Fruit fly (Drosophila melanogaster): ENCODE data around the gene Srpk79D.

Gene Srpk79D

DNA sequence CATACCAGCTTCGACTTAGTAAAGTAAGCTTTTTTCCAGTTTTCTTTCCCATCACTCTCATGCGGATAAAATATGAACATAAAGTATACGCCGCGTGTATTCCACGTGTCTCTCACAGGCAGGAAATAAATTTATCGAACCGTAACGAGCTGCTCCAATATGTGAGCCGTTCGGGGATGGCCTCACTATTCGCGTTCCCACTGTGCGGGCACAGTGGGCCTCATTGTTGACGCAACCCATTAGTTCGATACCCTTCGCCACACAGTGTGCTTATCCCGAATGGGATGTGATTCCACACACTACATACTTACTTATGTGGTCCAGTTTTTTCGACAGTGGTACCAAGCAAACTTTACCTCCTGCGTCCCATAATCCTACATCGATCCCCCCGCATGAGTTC is 2.2 kb downstream of the Srpk79D start (continued):
- TF ChIP-seq pdm3 (GFP tag; optimal IDR thresholded peaks at IDR 0.05) = no peak
- TF ChIP-seq Gug (GFP tag; IDR thresholded peaks at IDR 0.05) = no peak
- no peak for TF ChIP-seq vri (GFP tag; optimal IDR thresholded peaks at IDR 0.05)
- TF ChIP-seq Eip75B (GFP tag; optimal IDR thresholded peaks at IDR 0.05) = no peak
- TF ChIP-seq lz (GFP tag; optimal IDR thresholded peaks at IDR 0.05) = no peak
- no peak for TF ChIP-seq net (GFP tag; optimal IDR thresholded peaks at IDR 0.05)
- no peak for TF ChIP-seq CG3032 (tag; optimal IDR thresholded peaks at IDR 0.05)
- TF ChIP-seq svp (GFP tag) = no peak
- no peak for TF ChIP-seq CG11902 (GFP tag; optimal IDR thresholded peaks at IDR 0.05)
- TF ChIP-seq fkh (GFP tag; optimal IDR thresholded peaks at IDR 0.05) = no peak
- TF ChIP-seq Sox14 (GFP tag; optimal IDR thresholded peaks at IDR 0.05) = no peak
- no peak for TF ChIP-seq CG15336 (GFP tag; IDR thresholded peaks at IDR 0.05)
- TF ChIP-seq Eip78C (GFP tag) = peak; percentile 70
- TF ChIP-seq OdsH (GFP tag; optimal IDR thresholded peaks at IDR 0.05) = peak; percentile 23
- TF ChIP-seq topi (GFP tag; optimal IDR thresholded peaks at IDR 0.05) = no peak
- no peak for TF ChIP-seq CG10631 (GFP tag; optimal IDR thresholded peaks at IDR 0.05)
- TF ChIP-seq CG34406 (GFP tag; optimal IDR thresholded peaks at IDR 0.05) = no peak

DNA sequence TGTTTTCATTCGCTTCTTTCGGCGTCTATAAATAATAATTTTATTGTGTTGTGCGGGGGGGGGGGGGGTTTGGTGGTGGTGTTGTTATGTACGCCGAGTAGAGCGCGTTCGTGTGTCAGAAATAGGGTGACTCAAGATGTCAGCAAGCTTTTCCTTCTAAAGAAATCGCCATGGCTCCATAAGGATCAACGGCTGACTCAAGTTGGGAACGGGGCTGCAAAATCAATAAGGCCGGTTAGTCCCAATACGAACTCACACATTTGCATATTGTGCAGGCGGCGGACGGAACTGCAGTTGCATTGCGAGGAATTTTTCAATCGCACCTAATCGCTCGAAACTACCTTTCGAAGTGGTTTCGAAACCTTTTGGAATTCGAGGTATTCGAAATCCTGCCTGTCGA is 2.8 kb downstream of the Srpk79D start:
- no peak for TF ChIP-seq Ets21C (GFP tag; optimal IDR thresholded peaks at IDR 0.05)
- TF ChIP-seq Met (GFP tag; optimal IDR thresholded peaks at IDR 0.05) = no peak
- TF ChIP-seq CG3032 (tag; optimal IDR thresholded peaks at IDR 0.05) = no peak
- TF ChIP-seq Eip75B (GFP tag; optimal IDR thresholded peaks at IDR 0.05) = no peak
- TF ChIP-seq CG8119 (GFP tag; IDR thresholded peaks at IDR 0.05) = peak; percentile 55; the same call in 2 of the 3 replicates
- no peak for TF ChIP-seq CG10631 (GFP tag; optimal IDR thresholded peaks at IDR 0.05)
- TF ChIP-seq CG32006 (GFP tag; optimal IDR thresholded peaks at IDR 0.05) = no peak
- peak; percentile 69 for TF ChIP-seq CG15336 (GFP tag; IDR thresholded peaks at IDR 0.05)
- TF ChIP-seq svp (GFP tag) = peak; percentile 7
- no peak for TF ChIP-seq CG11902 (GFP tag; optimal IDR thresholded peaks at IDR 0.05)
- TF ChIP-seq fkh (GFP tag; optimal IDR thresholded peaks at IDR 0.05) = no peak
- no peak for TF ChIP-seq CG9139 (GFP tag; optimal IDR thresholded peaks at IDR 0.05)
- no peak for TF ChIP-seq CG11762 (GFP tag; optimal IDR thresholded peaks at IDR 0.05; ENCODE audit: insufficient read depth)
- no peak for TF ChIP-seq fd85E (GFP tag; optimal IDR thresholded peaks at IDR 0.05)
- TF ChIP-seq CG6276 (GFP tag; optimal IDR thresholded peaks at IDR 0.05) = peak; percentile 37
- no peak for TF ChIP-seq CG6854 (GFP tag; optimal IDR thresholded peaks at IDR 0.05)
- no peak for TF ChIP-seq Sox102F (GFP tag; optimal IDR thresholded peaks at IDR 0.05)
- TF ChIP-seq CG10669 (GFP tag; optimal IDR thresholded peaks at IDR 0.05) = no peak
- TF ChIP-seq CG6163 (GFP tag; IDR thresholded peaks at IDR 0.05) = peak; percentile 24; the same call in 1 of the 3 replicates
- no peak for TF ChIP-seq CG31627 (GFP tag; optimal IDR thresholded peaks at IDR 0.05)
- TF ChIP-seq Eip93F (GFP tag; optimal IDR thresholded peaks at IDR 0.05) = no peak
- no peak for TF ChIP-seq Gug (GFP tag; IDR thresholded peaks at IDR 0.05)
- no peak for TF ChIP-seq CG34406 (GFP tag; optimal IDR thresholded peaks at IDR 0.05)
- TF ChIP-seq CG1621 (tag; optimal IDR thresholded peaks at IDR 0.05) = no peak
- no peak for TF ChIP-seq CG6808 (GFP tag; optimal IDR thresholded peaks at IDR 0.05)
- TF ChIP-seq dac (GFP tag; optimal IDR thresholded peaks at IDR 0.05) = no peak
- TF ChIP-seq CG8632 (GFP tag; optimal IDR thresholded peaks at IDR 0.05) = no peak
- TF ChIP-seq dsx (GFP tag; optimal IDR thresholded peaks at IDR 0.05; ENCODE audit: poor library complexity, severe bottlenecking) = no peak
- TF ChIP-seq CG3919 (GFP tag; optimal IDR thresholded peaks at IDR 0.05) = no peak
- TF ChIP-seq Hr39 (GFP tag; optimal IDR thresholded peaks at IDR 0.05) = no peak
- no peak for TF ChIP-seq achi (GFP tag; optimal IDR thresholded peaks at IDR 0.05)
- TF ChIP-seq CG4318 (GFP tag; optimal IDR thresholded peaks at IDR 0.05) = no peak
- TF ChIP-seq Smox (GFP tag; optimal IDR thresholded peaks at IDR 0.05) = no peak
- no peak for TF ChIP-seq net (GFP tag; optimal IDR thresholded peaks at IDR 0.05)
- peak; percentile 81 for TF ChIP-seq eg (GFP tag; IDR thresholded peaks at IDR 0.05)
- TF ChIP-seq vri (GFP tag; optimal IDR thresholded peaks at IDR 0.05) = no peak
- no peak for TF ChIP-seq CG16779 (tag; optimal IDR thresholded peaks at IDR 0.05)
